Fruit fly (Drosophila melanogaster): ENCODE data around the gene CG34136.

- TF ChIP-seq Pif1B (GFP tag; optimal IDR thresholded peaks at IDR 0.05): no peak
- TF ChIP-seq CG14655 (GFP tag; optimal IDR thresholded peaks at IDR 0.05): no peak
- no peak for TF ChIP-seq CG32121 (GFP tag; IDR thresholded peaks at IDR 0.05)
- no peak for TF ChIP-seq CG8301 (tag; optimal IDR thresholded peaks at IDR 0.05)
- TF ChIP-seq gl (tag; optimal IDR thresholded peaks at IDR 0.05): no peak
- no peak for TF ChIP-seq rn (GFP tag; IDR thresholded peaks at IDR 0.05)
These were observed 15.1 kb downstream of the CG34136 start for dm6 chr2L:21111849-21112248.

Measured in whole organism, pupa.